Fruit fly (Drosophila melanogaster): ENCODE data around the gene Coprox.

DNA sequence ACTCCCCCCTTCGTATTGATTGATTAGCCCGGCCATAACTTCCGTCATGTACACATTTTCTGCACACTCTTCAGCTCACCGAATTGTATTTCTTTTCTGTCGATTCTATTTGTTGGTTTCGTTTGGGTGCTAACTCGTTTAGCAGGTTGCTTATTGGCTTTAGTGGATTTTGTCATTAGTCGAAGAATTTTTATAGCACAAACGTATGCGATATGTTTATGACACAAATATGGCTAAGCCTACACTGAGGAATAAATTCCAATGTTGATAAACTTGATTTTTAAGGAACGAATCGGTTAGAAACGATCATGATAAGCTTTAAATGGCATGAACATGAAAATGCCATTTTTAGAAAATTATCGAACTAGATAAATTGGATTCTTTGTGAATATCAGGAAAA is 34.5 kb downstream of the Coprox start:
- TF ChIP-seq Sp1 (GFP tag; optimal IDR thresholded peaks at IDR 0.05) (no peak), usp (GFP tag; optimal IDR thresholded peaks at IDR 0.05) (no peak), OdsH (GFP tag; optimal IDR thresholded peaks at IDR 0.05) (no peak), psq (GFP tag; optimal IDR thresholded peaks at IDR 0.05) (no peak), Rel (GFP tag; optimal IDR thresholded peaks at IDR 0.05) (no peak), Rel (tag; optimal IDR thresholded peaks at IDR 0.05) (no peak), Vsx2 (GFP tag; optimal IDR thresholded peaks at IDR 0.05; ENCODE audit: partially characterized antibody) (no peak), Abd-B (GFP tag; optimal IDR thresholded peaks at IDR 0.05) (no peak)

Measured in whole organism, wandering third instar larva.